Worm (Caenorhabditis elegans) whole organism, midembryonic: ENCODE data around the gene W02A2.12.

Experiments used
- T22C8.4 ChIP-seq: fragments of 200-800 bp; sonication (Bioruptor generic); IDR thresholded peaks from 2 replicates; pipeline ENCODE4 v1.3.6; 2022; ENCODE audit warnings: missing genetic modification characterization, missing compliant biosample characterization
- cog-1 ChIP-seq: sonication (generic microtip); optimal IDR thresholded peaks from 2 replicates; lab custom pipeline; 2016; ENCODE audit warnings: missing genetic modification characterization, missing compliant biosample characterization
- flt-1 ChIP-seq: fragments of 200-800 bp; sonication (Bioruptor generic); IDR thresholded peaks from 2 replicates; pipeline ENCODE4 v1.3.6; 2022; ENCODE audit warnings: missing genetic modification characterization, missing compliant biosample characterization
- ref-1 ChIP-seq: fragments of 200-800 bp; sonication (Bioruptor generic); conservative IDR thresholded peaks from 2 replicates; pipeline ENCODE4 v1.3.6; 2022; ENCODE audit warnings: missing genetic modification reagents, missing genetic modification characterization, missing compliant biosample characterization
- tab-1 ChIP-seq: fragments of 200-800 bp; sonication (Bioruptor generic); IDR thresholded peaks from 2 replicates; pipeline ENCODE4 v1.3.6; 2022; ENCODE audit warnings: missing genetic modification characterization, missing compliant biosample characterization
- ztf-29 ChIP-seq: fragments of 200-800 bp; sonication (Bioruptor generic); IDR thresholded peaks from 2 replicates; pipeline ENCODE4 v1.3.6; 2022; ENCODE audit warnings: missing genetic modification reagents, missing genetic modification characterization, missing compliant biosample characterization

DNA sequence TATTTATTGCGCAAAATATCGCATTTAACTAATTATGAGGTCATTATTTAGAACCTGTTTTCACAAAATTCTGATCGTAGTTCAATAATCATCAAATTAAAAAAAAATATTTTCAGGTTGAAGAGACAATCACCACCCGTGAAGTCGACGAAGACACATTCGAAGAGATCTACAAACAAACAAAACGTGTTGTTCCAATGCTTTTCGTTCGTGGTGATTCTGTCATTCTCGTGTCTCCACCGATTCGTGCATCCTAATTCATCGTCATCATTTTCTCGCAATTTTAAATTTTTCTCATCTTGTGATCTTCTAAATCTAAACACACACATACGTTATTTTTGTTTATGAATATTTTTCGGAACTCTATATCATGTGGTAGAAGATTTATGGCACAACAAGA is 40.1 kb upstream of the W02A2.12 start:
- no peak for TF ChIP-seq flt-1 (GFP tag; lab: Robert Waterston, UW)
- no peak for TF ChIP-seq cog-1
- no peak for TF ChIP-seq ref-1 (GFP tag; lab: Robert Waterston, UW)
- no peak for TF ChIP-seq tab-1 (GFP tag; lab: Robert Waterston, UW)
- no peak for TF ChIP-seq ztf-29 (GFP tag; lab: Robert Waterston, UW)
- TF ChIP-seq T22C8.4 (GFP tag; lab: Robert Waterston, UW), result no peak
